Fruit fly (Drosophila melanogaster) whole organism, embryonic: ENCODE measurements around the gene Arfip.

Experiments used
- Adf1 ChIP-seq: fragments of 200-800 bp; sonication (Bioruptor generic); IDR thresholded peaks from 2 replicates; pipeline ENCODE4 v1.3.6; 2022; ENCODE audit warnings: missing biosample characterization, missing genetic modification characterization
- Antp ChIP-seq: fragments of 200-800 bp; sonication (Bioruptor generic); optimal IDR thresholded peaks from 3 replicates; lab custom pipeline; 2016; ENCODE audit warnings: missing biosample characterization, missing genetic modification characterization
- B-H1 ChIP-seq: fragments of 200-800 bp; sonication (Bioruptor generic); IDR thresholded peaks from 3 replicates; pipeline ENCODE4 v1.3.6; 2022; ENCODE audit warnings: missing biosample characterization, missing genetic modification characterization
- CG10321 ChIP-seq: fragments of 200-800 bp; sonication (Bioruptor generic); IDR thresholded peaks from 2 replicates; pipeline ENCODE4 v1.3.6; 2022; ENCODE audit warnings: missing biosample characterization, missing genetic modification characterization
- CG11085 ChIP-seq: fragments of 200-800 bp; sonication (Bioruptor generic); IDR thresholded peaks from 2 replicates; pipeline ENCODE4 v1.3.6; 2022; ENCODE audit warnings: missing biosample characterization, missing genetic modification characterization
- CG11560 ChIP-seq: fragments of 200-800 bp; sonication (Bioruptor generic); IDR thresholded peaks from 3 replicates; pipeline ENCODE4 v1.3.6; 2022; ENCODE audit warnings: missing biosample characterization, missing genetic modification characterization
- CG12236 ChIP-seq: fragments of 200-800 bp; sonication (Bioruptor generic); optimal IDR thresholded peaks from 2 replicates; lab custom pipeline; 2016; ENCODE audit warnings: missing biosample characterization, missing genetic modification characterization
- CG12744 ChIP-seq: fragments of 200-800 bp; sonication (Bioruptor generic); optimal IDR thresholded peaks from 2 replicates; lab custom pipeline; 2016; ENCODE audit warnings: missing biosample characterization, missing genetic modification characterization
- CG14014 ChIP-seq: fragments of 200-800 bp; sonication (Bioruptor generic); IDR thresholded peaks from 2 replicates; pipeline ENCODE4 v1.3.6; 2022; ENCODE audit warnings: missing biosample characterization, missing genetic modification characterization
- CG15073 ChIP-seq: fragments of 200-800 bp; sonication (Bioruptor generic); optimal IDR thresholded peaks from 2 replicates; lab custom pipeline; 2016; ENCODE audit warnings: missing biosample characterization, missing genetic modification characterization
- CG16813 ChIP-seq: fragments of 200-800 bp; sonication (Bioruptor generic); IDR thresholded peaks from 3 replicates; pipeline ENCODE4 v1.3.6; 2022; ENCODE audit warnings: missing biosample characterization, missing genetic modification characterization; ENCODE audit not compliant: partially characterized antibody
- CG16815 ChIP-seq: fragments of 200-800 bp; sonication (Bioruptor generic); optimal IDR thresholded peaks from 3 replicates; lab custom pipeline; 2017; ENCODE audit warnings: missing biosample characterization, mild to moderate bottlenecking, missing genetic modification characterization
- CG16863 ChIP-seq: fragments of 200-800 bp; sonication (Bioruptor generic); optimal IDR thresholded peaks from 3 replicates; lab custom pipeline; 2016; ENCODE audit warnings: missing biosample characterization, missing genetic modification characterization
- CG1832 ChIP-seq: fragments of 200-800 bp; sonication (Bioruptor generic); optimal IDR thresholded peaks from 2 replicates; lab custom pipeline; 2017; ENCODE audit warnings: missing biosample characterization, mild to moderate bottlenecking, missing genetic modification characterization, inconsistent platforms
- CG18476 ChIP-seq: fragments of 200-800 bp; sonication (Bioruptor generic); optimal IDR thresholded peaks from 2 replicates; lab custom pipeline; 2016; ENCODE audit warnings: missing biosample characterization, mild to moderate bottlenecking, missing genetic modification characterization
- CG2120 ChIP-seq: fragments of 200-800 bp; sonication (Bioruptor generic); optimal IDR thresholded peaks from 3 replicates; lab custom pipeline; 2016; ENCODE audit warnings: missing biosample characterization, missing genetic modification characterization
- CG31224 ChIP-seq: fragments of 200-800 bp; sonication (Bioruptor generic); IDR thresholded peaks from 2 replicates; pipeline ENCODE4 v1.3.6; 2022; ENCODE audit warnings: missing biosample characterization, missing genetic modification characterization
- CG31388 ChIP-seq: fragments of 200-800 bp; sonication (Bioruptor generic); optimal IDR thresholded peaks from 2 replicates; lab custom pipeline; 2016; ENCODE audit warnings: missing biosample characterization, missing genetic modification characterization
- CG33557 ChIP-seq: fragments of 200-800 bp; sonication (Bioruptor generic); optimal IDR thresholded peaks from 2 replicates; lab custom pipeline; 2019; ENCODE audit warnings: missing biosample characterization, mild to moderate bottlenecking, missing genetic modification characterization, moderate library complexity
- CG4328 ChIP-seq: fragments of 200-800 bp; sonication (Bioruptor generic); optimal IDR thresholded peaks from 3 replicates; lab custom pipeline; 2017; ENCODE audit warnings: missing biosample characterization, missing genetic modification reagents, missing genetic modification characterization
- CG7745 ChIP-seq: fragments of 200-800 bp; sonication (Bioruptor generic); optimal IDR thresholded peaks from 2 replicates; lab custom pipeline; 2018; ENCODE audit warnings: missing biosample characterization, mild to moderate bottlenecking, missing genetic modification characterization, moderate library complexity
- CG8765 ChIP-seq: fragments of 200-800 bp; sonication (Bioruptor generic); IDR thresholded peaks from 2 replicates; pipeline ENCODE4 v1.3.6; 2022; ENCODE audit warnings: missing biosample characterization, missing genetic modification characterization
- CG9817 ChIP-seq: fragments of 200-800 bp; sonication (Bioruptor generic); optimal IDR thresholded peaks from 2 replicates; lab custom pipeline; 2018; ENCODE audit warnings: missing biosample characterization, mild to moderate bottlenecking, missing genetic modification characterization, moderate library complexity
- CkIIα-i1 ChIP-seq: fragments of 200-800 bp; sonication (Bioruptor generic); IDR thresholded peaks from 2 replicates; pipeline ENCODE4 v1.3.6; 2022; ENCODE audit warnings: missing biosample characterization, missing genetic modification characterization
- Fer2 ChIP-seq: fragments of 200-800 bp; sonication (Bioruptor generic); optimal IDR thresholded peaks from 2 replicates; lab custom pipeline; 2018; ENCODE audit warnings: missing biosample characterization, mild to moderate bottlenecking, missing genetic modification characterization, moderate library complexity
- Hsf ChIP-seq: fragments of 200-800 bp; sonication (Bioruptor generic); optimal IDR thresholded peaks from 3 replicates; lab custom pipeline; 2016; ENCODE audit warnings: missing biosample characterization, missing genetic modification characterization
- Kr ChIP-seq: fragments of 200-800 bp; sonication (Bioruptor generic); optimal IDR thresholded peaks from 2 replicates; lab custom pipeline; 2017; ENCODE audit warnings: missing biosample characterization, mild to moderate bottlenecking, missing genetic modification characterization
- Lhr ChIP-seq: fragments of 200-800 bp; sonication (Bioruptor generic); optimal IDR thresholded peaks from 3 replicates; lab custom pipeline; 2017; ENCODE audit warnings: mild to moderate bottlenecking, missing biosample characterization, missing genetic modification reagents, missing genetic modification characterization
- Rfx ChIP-seq: fragments of 200-800 bp; sonication (Bioruptor generic); IDR thresholded peaks from 2 replicates; pipeline ENCODE4 v1.3.6; 2022; ENCODE audit warnings: missing biosample characterization, missing genetic modification characterization
- Usf ChIP-seq: fragments of 200-800 bp; sonication (Bioruptor generic); optimal IDR thresholded peaks from 2 replicates; lab custom pipeline; 2017; ENCODE audit warnings: missing genotype, missing biosample characterization, missing genetic modification characterization
- Xbp1 ChIP-seq: fragments of 200-800 bp; sonication (Bioruptor generic); optimal IDR thresholded peaks from 3 replicates; lab custom pipeline; 2016; ENCODE audit warnings: missing biosample characterization, mild to moderate bottlenecking, missing genetic modification characterization
- croc ChIP-seq: fragments of 200-800 bp; sonication (Bioruptor generic); conservative IDR thresholded peaks from 3 replicates; pipeline ENCODE4 v1.3.6; 2022; ENCODE audit warnings: missing biosample characterization, missing genetic modification characterization
- crol ChIP-seq: fragments of 200-800 bp; sonication (Bioruptor generic); IDR thresholded peaks from 2 replicates; pipeline ENCODE4 v1.3.6; 2022; ENCODE audit warnings: missing biosample characterization, missing genetic modification characterization
- eve ChIP-seq, 2 experiments: fragments of >200 bp; optimal IDR thresholded peaks; 2 replicates each; lab custom pipeline; 2017; ENCODE audit warnings: missing biosample characterization in 2 of 2, missing genetic modification characterization in 2 of 2
- fd64A ChIP-seq: fragments of 200-800 bp; sonication (Bioruptor generic); optimal IDR thresholded peaks from 3 replicates; lab custom pipeline; 2018; ENCODE audit warnings: missing biosample characterization, mild to moderate bottlenecking, missing genetic modification characterization
- fru ChIP-seq: fragments of >200 bp; optimal IDR thresholded peaks from 2 replicates; lab custom pipeline; 2017
- gsb-n ChIP-seq: fragments of 200-800 bp; sonication (Bioruptor generic); optimal IDR thresholded peaks from 3 replicates; lab custom pipeline; 2018; ENCODE audit warnings: missing biosample characterization, mild to moderate bottlenecking, missing genetic modification characterization
- lbe ChIP-seq: fragments of 200-800 bp; sonication (Bioruptor generic); optimal IDR thresholded peaks from 2 replicates; lab custom pipeline; 2016; ENCODE audit warnings: missing biosample characterization, mild to moderate bottlenecking, missing genetic modification characterization
- lmd ChIP-seq: fragments of 200-800 bp; sonication (Bioruptor generic); IDR thresholded peaks from 2 replicates; pipeline ENCODE4 v1.3.6; 2022; ENCODE audit warnings: missing biosample characterization, missing genetic modification characterization
- lov ChIP-seq, 2 experiments: fragments of 200-800 bp in 1 of 2; fragments of >200 bp in 1 of 2; sonication (Bioruptor generic) in 1 of 2; IDR thresholded peaks in 1 of 2; optimal IDR thresholded peaks in 1 of 2; 2 replicates in 1 of 2; 3 replicates in 1 of 2; pipeline versions ENCODE4 v1.3.6 to Lab custom; 2017 to 2022; ENCODE audit warnings: missing biosample characterization in 1 of 2, missing genetic modification characterization in 1 of 2
- luna ChIP-seq: fragments of 200-800 bp; sonication (Bioruptor generic); optimal IDR thresholded peaks from 2 replicates; lab custom pipeline; 2016; ENCODE audit warnings: missing biosample characterization, missing genetic modification characterization
- nmo ChIP-seq: fragments of 200-800 bp; sonication (Bioruptor generic); optimal IDR thresholded peaks from 2 replicates; lab custom pipeline; 2018; ENCODE audit warnings: missing biosample characterization, mild to moderate bottlenecking, missing genetic modification characterization, moderate library complexity
- pros ChIP-seq: fragments of 200-800 bp; sonication (Bioruptor generic); optimal IDR thresholded peaks from 3 replicates; lab custom pipeline; 2019; ENCODE audit warnings: missing biosample characterization, mild to moderate bottlenecking, missing genetic modification characterization, moderate library complexity
- sd ChIP-seq: fragments of 200-800 bp; sonication (Bioruptor generic); optimal IDR thresholded peaks from 3 replicates; lab custom pipeline; 2018; ENCODE audit warnings: missing biosample characterization, mild to moderate bottlenecking, missing genetic modification characterization, moderate library complexity
- seq ChIP-seq: fragments of 200-800 bp; sonication (Bioruptor generic); IDR thresholded peaks from 2 replicates; pipeline ENCODE4 v1.3.6; 2022; ENCODE audit warnings: missing biosample characterization, missing genetic modification characterization
- sr ChIP-seq: fragments of 200-800 bp; sonication (Bioruptor generic); IDR thresholded peaks from 3 replicates; pipeline ENCODE4 v1.3.6; 2022; ENCODE audit warnings: missing biosample characterization, missing genetic modification characterization
- tio ChIP-seq: fragments of 200-800 bp; sonication (Bioruptor generic); optimal IDR thresholded peaks from 2 replicates; lab custom pipeline; 2017; ENCODE audit warnings: missing biosample characterization, missing genetic modification characterization, inconsistent platforms
- twi ChIP-seq: fragments of 200-800 bp; optimal IDR thresholded peaks from 2 replicates; lab custom pipeline; 2019; ENCODE audit warnings: missing biosample characterization, mild to moderate bottlenecking, missing genetic modification characterization, moderate library complexity
- zen ChIP-seq: fragments of 200-800 bp; sonication (Bioruptor generic); optimal IDR thresholded peaks from 3 replicates; lab custom pipeline; 2018; ENCODE audit warnings: missing biosample characterization, mild to moderate bottlenecking, missing genetic modification characterization, moderate library complexity
- zfh2 ChIP-seq: fragments of 200-800 bp; sonication (Bioruptor generic); optimal IDR thresholded peaks from 2 replicates; lab custom pipeline; 2016; ENCODE audit warnings: missing biosample characterization, missing genetic modification characterization

Gene Arfip

dm6 chr3R:11196648-11197388 is 38.0 kb downstream of the Arfip start (continued):
- TF ChIP-seq CG2120 (peak; percentile 98), CG1832 (GFP tag; lab: Kevin White, UChicago) (no peak), CG4328 (peak; percentile 99), pros (peak; percentile 77), CG8765 (GFP tag; lab: Robert Waterston, UW) (peak; percentile 87), croc (GFP tag; lab: Robert Waterston, UW) (peak; percentile 99), eve (GFP tag; optimal IDR thresholded peaks at IDR 0.05; lab: Kevin White, UChicago) (peak in 1 of 2 experiments; percentile 99), crol (peak; percentile 73), CG18476 (GFP tag; lab: Kevin White, UChicago) (peak; percentile 96), zfh2 (GFP tag; lab: Kevin White, UChicago) (peak; percentile 94), CG12236 (GFP tag; lab: Kevin White, UChicago) (peak; percentile 31), zen (tag; lab: Kevin White, UChicago) (peak; percentile 96), CG9817 (tag; lab: Kevin White, UChicago) (peak; percentile 98), CG16815 (GFP tag; lab: Kevin White, UChicago) (peak; percentile 97), twi (peak; percentile 88), CG11085 (GFP tag; lab: Robert Waterston, UW) (peak; percentile 96), lbe (GFP tag; lab: Kevin White, UChicago) (peak; percentile 85), CG7745 (tag; lab: Kevin White, UChicago) (no peak), CG31388 (GFP tag; lab: Kevin White, UChicago) (peak; percentile 88), lmd (peak; percentile 99), CG15073 (GFP tag; lab: Kevin White, UChicago) (peak; percentile 70), lov (optimal IDR thresholded peaks at IDR 0.05; lab: Kevin White, UChicago) (no peak), lov (GFP tag; IDR thresholded peaks at IDR 0.05; lab: Robert Waterston, UW) (peak; percentile 88; the same call in 2 of the 3 replicates), Xbp1 (peak; percentile 97), luna (GFP tag; lab: Kevin White, UChicago) (peak; percentile 52), CG16863 (peak; percentile 88), Antp (GFP tag; lab: Kevin White, UChicago) (peak; percentile 79), CkIIα-i1 (GFP tag; lab: Robert Waterston, UW) (peak; percentile 87), CG12744 (GFP tag; lab: Kevin White, UChicago) (peak; percentile 63), nmo (GFP tag; lab: Kevin White, UChicago) (peak; percentile 100), Hsf (peak; percentile 97), CG11560 (tag; lab: Robert Waterston, UW) (peak; percentile 93), Rfx (GFP tag; lab: Robert Waterston, UW) (peak; percentile 98), fd64A (GFP tag; lab: Kevin White, UChicago) (peak; percentile 85), Adf1 (GFP tag; lab: Robert Waterston, UW) (peak; percentile 88), sr (GFP tag; lab: Robert Waterston, UW) (peak; percentile 94), CG33557 (peak; percentile 90), B-H1 (peak; percentile 98), CG16813 (no peak), seq (GFP tag; lab: Robert Waterston, UW) (peak; percentile 98), tio (GFP tag; lab: Kevin White, UChicago) (peak; percentile 96), CG10321 (GFP tag; lab: Robert Waterston, UW) (peak; percentile 79), gsb-n (tag; lab: Kevin White, UChicago) (peak; percentile 98), fru (lab: Kevin White, UChicago) (no peak), Usf (GFP tag; lab: Kevin White, UChicago) (peak; percentile 98), Fer2 (tag; lab: Kevin White, UChicago) (peak; percentile 97), sd (tag; lab: Kevin White, UChicago) (peak; percentile 94), CG31224 (peak; percentile 96), CG14014 (GFP tag; lab: Robert Waterston, UW) (peak; percentile 98), Lhr (GFP tag; lab: Kevin White, UChicago) (peak; percentile 93), Kr (GFP tag; lab: Kevin White, UChicago) (no peak)
